Fruit fly (Drosophila melanogaster): ENCODE measurements around the gene mRpS31.

Gene mRpS31

DNA sequence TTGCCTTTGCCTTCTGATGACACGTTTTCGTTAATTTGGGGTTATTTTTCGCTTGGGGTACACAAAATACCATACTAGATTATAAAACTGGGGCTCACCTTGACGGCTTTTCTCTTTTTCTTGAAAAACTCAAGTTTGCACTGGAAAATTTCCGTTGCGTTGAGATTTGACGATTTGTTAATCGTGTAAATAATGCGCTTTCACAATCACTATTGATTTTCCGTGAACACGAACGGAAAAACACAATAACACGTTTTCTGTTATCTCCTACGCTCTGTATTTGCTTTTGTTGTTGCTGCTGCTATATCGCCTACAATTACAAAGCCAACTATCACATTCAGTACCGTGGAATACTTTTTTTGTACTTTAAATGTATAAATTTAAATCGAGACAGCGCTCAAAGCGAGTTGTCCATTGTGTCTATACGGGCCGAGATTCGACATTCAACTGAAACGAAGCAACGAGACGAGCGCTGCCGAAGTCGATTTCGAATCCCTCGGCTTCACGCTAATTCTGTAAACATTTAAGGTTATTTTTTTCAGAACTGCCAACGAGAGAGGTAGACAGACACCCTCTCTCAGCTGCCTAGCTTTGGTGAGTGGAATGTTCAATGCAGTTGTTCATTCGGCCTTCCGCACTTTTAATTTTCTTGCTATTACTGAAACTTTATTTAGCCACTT is 41.5 kb downstream of the mRpS31 start:
- TF ChIP-seq Dfd (GFP tag; optimal IDR thresholded peaks at IDR 0.05) (no peak), Vsx2 (GFP tag; optimal IDR thresholded peaks at IDR 0.05; ENCODE audit: partially characterized antibody) (peak; percentile 90), Hr83 (GFP tag; optimal IDR thresholded peaks at IDR 0.05; ENCODE audit: poor library complexity, severe bottlenecking) (peak; percentile 50), h (GFP tag; optimal IDR thresholded peaks at IDR 0.05) (no peak), HLH106 (tag; optimal IDR thresholded peaks at IDR 0.05) (no peak), Rel (GFP tag; optimal IDR thresholded peaks at IDR 0.05) (no peak), Rel (tag; optimal IDR thresholded peaks at IDR 0.05) (peak; percentile 74), OdsH (GFP tag; optimal IDR thresholded peaks at IDR 0.05) (peak; percentile 41), brk (GFP tag; optimal IDR thresholded peaks at IDR 0.05) (peak; percentile 60), N (GFP tag; optimal IDR thresholded peaks at IDR 0.05) (no peak), br (GFP tag; optimal IDR thresholded peaks at IDR 0.05) (peak; percentile 37), foxo (GFP tag; optimal IDR thresholded peaks at IDR 0.05) (peak in 1 of 2 experiments; percentile 5), ey (GFP tag; optimal IDR thresholded peaks at IDR 0.05) (no peak), Dif (GFP tag; optimal IDR thresholded peaks at IDR 0.05; ENCODE audit: partially characterized antibody) (peak; percentile 85), dl (GFP tag; optimal IDR thresholded peaks at IDR 0.05; ENCODE audit: insufficient read depth in 1 of 2, partially characterized antibody in 2 of 2) (peak in 1 of 2 experiments; percentile 67), Hnf4 (GFP tag; optimal IDR thresholded peaks at IDR 0.05) (peak; percentile 43), woc (GFP tag; optimal IDR thresholded peaks at IDR 0.05) (no peak), GATAd (GFP tag; optimal IDR thresholded peaks at IDR 0.05) (no peak), rgr (GFP tag; optimal IDR thresholded peaks at IDR 0.05) (peak; percentile 54), lola (GFP tag; optimal IDR thresholded peaks at IDR 0.05) (no peak), CrebA (GFP tag; optimal IDR thresholded peaks at IDR 0.05; ENCODE audit: borderline replicate concordance) (peak; percentile 57), dsf (GFP tag; optimal IDR thresholded peaks at IDR 0.05; ENCODE audit: borderline replicate concordance) (no peak), fru (GFP tag; optimal IDR thresholded peaks at IDR 0.05) (no peak), tai (GFP tag; optimal IDR thresholded peaks at IDR 0.05) (peak; percentile 14), Sp1 (GFP tag; optimal IDR thresholded peaks at IDR 0.05) (peak; percentile 45)

DNA sequence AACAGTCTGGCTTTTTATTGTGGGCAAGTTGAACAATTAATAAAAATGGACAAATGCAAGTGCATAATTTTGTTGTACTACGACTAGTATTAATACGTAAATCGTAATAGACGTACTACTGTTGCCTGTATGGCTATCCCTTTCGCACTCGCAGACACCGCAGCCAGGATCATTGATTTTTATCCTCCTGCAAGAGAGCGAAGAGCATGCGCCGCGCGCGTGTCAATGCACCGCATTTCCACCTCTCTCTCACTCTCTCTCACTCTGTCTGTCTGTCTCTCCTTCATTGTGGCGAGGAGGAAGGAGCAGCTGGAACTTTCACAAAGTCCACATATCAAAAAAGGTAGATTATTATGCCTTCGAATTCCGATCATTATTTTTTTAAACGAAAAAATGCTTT is 42.1 kb downstream of the mRpS31 start:
- no peak for TF ChIP-seq Sp1 (GFP tag; optimal IDR thresholded peaks at IDR 0.05)
- peak in 1 of 2 experiments; percentile 32 for TF ChIP-seq dl (GFP tag; optimal IDR thresholded peaks at IDR 0.05; ENCODE audit: insufficient read depth in 1 of 2, partially characterized antibody in 2 of 2)
- no peak for TF ChIP-seq br (GFP tag; optimal IDR thresholded peaks at IDR 0.05)
- no peak for TF ChIP-seq rgr (GFP tag; optimal IDR thresholded peaks at IDR 0.05)
- no peak for TF ChIP-seq Hr83 (GFP tag; optimal IDR thresholded peaks at IDR 0.05; ENCODE audit: poor library complexity, severe bottlenecking)
- TF ChIP-seq psq (GFP tag; optimal IDR thresholded peaks at IDR 0.05): no peak
- TF ChIP-seq foxo (GFP tag; optimal IDR thresholded peaks at IDR 0.05): no peak
- no peak for TF ChIP-seq Mio (GFP tag; optimal IDR thresholded peaks at IDR 0.05)
- TF ChIP-seq CrebA (GFP tag; optimal IDR thresholded peaks at IDR 0.05; ENCODE audit: borderline replicate concordance): no peak
- peak; percentile 74 for TF ChIP-seq Dif (GFP tag; optimal IDR thresholded peaks at IDR 0.05; ENCODE audit: partially characterized antibody)
- no peak for TF ChIP-seq GATAd (GFP tag; optimal IDR thresholded peaks at IDR 0.05)

DNA sequence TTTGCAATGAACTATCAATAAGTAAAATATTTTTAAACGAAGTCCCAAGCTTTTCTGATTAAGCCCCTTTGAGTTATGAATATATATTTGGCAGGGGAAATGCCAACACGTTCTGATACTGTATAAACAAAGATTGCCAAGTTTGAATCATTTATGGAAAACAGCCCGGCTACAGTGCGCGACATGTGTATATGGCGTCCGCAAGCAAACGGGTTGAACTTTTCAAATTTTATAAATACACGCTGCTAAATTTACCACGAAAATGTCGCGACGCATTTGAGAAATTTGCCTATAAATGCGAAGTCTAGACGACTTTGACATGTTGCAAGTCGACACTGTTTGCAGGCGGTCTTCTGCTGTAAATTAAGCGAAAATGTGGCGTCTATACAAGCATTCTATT is 43.1 kb downstream of the mRpS31 start:
- TF ChIP-seq Sp1 (GFP tag; optimal IDR thresholded peaks at IDR 0.05): peak; percentile 60
- peak; percentile 62 for TF ChIP-seq rgr (GFP tag; optimal IDR thresholded peaks at IDR 0.05)
- no peak for TF ChIP-seq Mio (GFP tag; optimal IDR thresholded peaks at IDR 0.05)
- TF ChIP-seq CG9705 (GFP tag; optimal IDR thresholded peaks at IDR 0.05): peak; percentile 41
- no peak for TF ChIP-seq Jra (GFP tag; optimal IDR thresholded peaks at IDR 0.05)
- TF ChIP-seq GATAd (GFP tag; optimal IDR thresholded peaks at IDR 0.05): no peak
- TF ChIP-seq Rel (GFP tag; optimal IDR thresholded peaks at IDR 0.05): no peak
- peak; percentile 22 for TF ChIP-seq Rel (tag; optimal IDR thresholded peaks at IDR 0.05)
- no peak for TF ChIP-seq N (GFP tag; optimal IDR thresholded peaks at IDR 0.05)
- TF ChIP-seq ey (GFP tag; optimal IDR thresholded peaks at IDR 0.05): peak; percentile 67
- TF ChIP-seq psq (GFP tag; optimal IDR thresholded peaks at IDR 0.05): peak; percentile 60
- TF ChIP-seq HLH106 (tag; optimal IDR thresholded peaks at IDR 0.05): peak; percentile 67
- TF ChIP-seq lola (GFP tag; optimal IDR thresholded peaks at IDR 0.05): no peak
- TF ChIP-seq tai (GFP tag; optimal IDR thresholded peaks at IDR 0.05): no peak
- peak; percentile 75 for TF ChIP-seq h (GFP tag; optimal IDR thresholded peaks at IDR 0.05)
- peak; percentile 42 for TF ChIP-seq OdsH (GFP tag; optimal IDR thresholded peaks at IDR 0.05)
- TF ChIP-seq Hr83 (GFP tag; optimal IDR thresholded peaks at IDR 0.05; ENCODE audit: poor library complexity, severe bottlenecking): no peak
- peak; percentile 16 for TF ChIP-seq woc (GFP tag; optimal IDR thresholded peaks at IDR 0.05)
- TF ChIP-seq jim (GFP tag; optimal IDR thresholded peaks at IDR 0.05): no peak
- TF ChIP-seq CrebA (GFP tag; optimal IDR thresholded peaks at IDR 0.05; ENCODE audit: borderline replicate concordance): no peak
- TF ChIP-seq fru (GFP tag; optimal IDR thresholded peaks at IDR 0.05): peak; percentile 61
- no peak for TF ChIP-seq dsf (GFP tag; optimal IDR thresholded peaks at IDR 0.05; ENCODE audit: borderline replicate concordance)
- TF ChIP-seq foxo (GFP tag; optimal IDR thresholded peaks at IDR 0.05): peak in 1 of 2 experiments; percentile 75
- peak; percentile 44 for TF ChIP-seq CG32264 (GFP tag; optimal IDR thresholded peaks at IDR 0.05)
- peak; percentile 54 for TF ChIP-seq Hnf4 (GFP tag; optimal IDR thresholded peaks at IDR 0.05)
- no peak for TF ChIP-seq Myc (optimal IDR thresholded peaks at IDR 0.05)
- TF ChIP-seq dmrt93B (GFP tag; optimal IDR thresholded peaks at IDR 0.05): peak; percentile 13
- no peak for TF ChIP-seq pan (optimal IDR thresholded peaks at IDR 0.05)
- no peak for TF ChIP-seq Dfd (GFP tag; optimal IDR thresholded peaks at IDR 0.05)
- peak; percentile 74 for TF ChIP-seq br (GFP tag; optimal IDR thresholded peaks at IDR 0.05)
- no peak for TF ChIP-seq Hr78 (GFP tag; optimal IDR thresholded peaks at IDR 0.05)
- no peak for TF ChIP-seq Dif (GFP tag; optimal IDR thresholded peaks at IDR 0.05; ENCODE audit: partially characterized antibody)
- TF ChIP-seq sv (GFP tag; optimal IDR thresholded peaks at IDR 0.05): no peak

Data from whole organism, wandering third instar larva.